Fruit fly (Drosophila melanogaster): ENCODE measurements around the gene tara.
A peak's percentile ranks its signal among the peaks of the same experiment; 100 is the strongest.

The tara gene

dm6 chr3R:16281033-16281680 lies 55.7 kb downstream of the tara start (continued):
- TF ChIP-seq crol (GFP tag; IDR thresholded peaks at IDR 0.05) = no peak
- no peak for TF ChIP-seq CG11085 (GFP tag; IDR thresholded peaks at IDR 0.05)
- no peak for TF ChIP-seq Mes4 (GFP tag; optimal IDR thresholded peaks at IDR 0.05)
- no peak for TF ChIP-seq slbo (GFP tag; IDR thresholded peaks at IDR 0.05)
- TF ChIP-seq NC2β (GFP tag; optimal IDR thresholded peaks at IDR 0.05) = no peak
- no peak for TF ChIP-seq Stat92E (GFP tag; optimal IDR thresholded peaks at IDR 0.05)
- no peak for TF ChIP-seq CG17802 (tag; optimal IDR thresholded peaks at IDR 0.05)
- TF ChIP-seq HmgZ (tag; optimal IDR thresholded peaks at IDR 0.05) = no peak
- TF ChIP-seq CG32772 (GFP tag; IDR thresholded peaks at IDR 0.05) = peak; percentile 42; the same call in 1 of the 2 replicates
- TF ChIP-seq CG11504 (tag; optimal IDR thresholded peaks at IDR 0.05) = no peak
- TF ChIP-seq stwl (tag; optimal IDR thresholded peaks at IDR 0.05) = no peak
- TF ChIP-seq psq (GFP tag; optimal IDR thresholded peaks at IDR 0.05) = peak; percentile 59
- peak in 1 of 2 experiments; percentile 58 for TF ChIP-seq eve (GFP tag; optimal IDR thresholded peaks at IDR 0.05)
- no peak for TF ChIP-seq dm (GFP tag; optimal IDR thresholded peaks at IDR 0.05)
- no peak for TF ChIP-seq aop (GFP tag; IDR thresholded peaks at IDR 0.05)
- TF ChIP-seq z (GFP tag; IDR thresholded peaks at IDR 0.05) = peak; percentile 40; the same call in 1 of the 3 replicates
- TF ChIP-seq Oli (tag; optimal IDR thresholded peaks at IDR 0.05) = no peak
- peak; percentile 19; the same call in 1 of the 2 replicates for TF ChIP-seq CG17328 (GFP tag; IDR thresholded peaks at IDR 0.05)
- TF ChIP-seq Ada2b (GFP tag; IDR thresholded peaks at IDR 0.05) = no peak
- no peak for TF ChIP-seq dpn (GFP tag; optimal IDR thresholded peaks at IDR 0.05)
- no peak for TF ChIP-seq CG4617 (GFP tag; optimal IDR thresholded peaks at IDR 0.05; ENCODE audit: borderline replicate concordance)
- TF ChIP-seq CG7556 (GFP tag; optimal IDR thresholded peaks at IDR 0.05) = no peak
- TF ChIP-seq pros (GFP tag; optimal IDR thresholded peaks at IDR 0.05) = no peak
- no peak for TF ChIP-seq CG12744 (GFP tag; optimal IDR thresholded peaks at IDR 0.05)
- no peak for TF ChIP-seq fd102C (GFP tag; optimal IDR thresholded peaks at IDR 0.05)
- no peak for TF ChIP-seq CG13775 (GFP tag; optimal IDR thresholded peaks at IDR 0.05)
- no peak for TF ChIP-seq ash1 (GFP tag; optimal IDR thresholded peaks at IDR 0.05)
- no peak for TF ChIP-seq Bteb2 (GFP tag; optimal IDR thresholded peaks at IDR 0.05)
- TF ChIP-seq CG7357 (GFP tag; IDR thresholded peaks at IDR 0.05) = no peak
- no peak for TF ChIP-seq pho (GFP tag; optimal IDR thresholded peaks at IDR 0.05)
- no peak for TF ChIP-seq gt (GFP tag; IDR thresholded peaks at IDR 0.05)
- TF ChIP-seq sqz (GFP tag; optimal IDR thresholded peaks at IDR 0.05) = peak; percentile 45
- TF ChIP-seq CG11456 (GFP tag; IDR thresholded peaks at IDR 0.05) = no peak

dm6 chr3R:16282080-16282690 lies 56.7 kb downstream of the tara start:
- peak; percentile 98 for TF ChIP-seq CG6654 (GFP tag; optimal IDR thresholded peaks at IDR 0.05)
- TF ChIP-seq Opbp (GFP tag; IDR thresholded peaks at IDR 0.05; ENCODE audit: partially characterized antibody) = 0 out of 3 replicates have a peak, but pooled peaks have one; percentile 54
- TF ChIP-seq tin (GFP tag; optimal IDR thresholded peaks at IDR 0.05) = no peak
- TF ChIP-seq z (GFP tag; IDR thresholded peaks at IDR 0.05) = peak; percentile 66; the same call in 2 of the 3 replicates
- TF ChIP-seq sens (GFP tag) = peak; percentile 58
- TF ChIP-seq dmrt11E (tag; optimal IDR thresholded peaks at IDR 0.05) = peak; percentile 4
- no peak for TF ChIP-seq HHEX (GFP tag; optimal IDR thresholded peaks at IDR 0.05)
- TF ChIP-seq bsh (GFP tag; optimal IDR thresholded peaks at IDR 0.05) = peak in 1 of 2 experiments; percentile 12
- no peak for TF ChIP-seq D (optimal IDR thresholded peaks at IDR 0.05)
- TF ChIP-seq D (GFP tag; optimal IDR thresholded peaks at IDR 0.05) = peak; percentile 38
- peak; percentile 43 for TF ChIP-seq pfk (GFP tag; optimal IDR thresholded peaks at IDR 0.05)
- TF ChIP-seq CG17385 (GFP tag; optimal IDR thresholded peaks at IDR 0.05) = peak; percentile 81
- 0 out of 3 replicates have a peak, but pooled peaks have one; percentile 14 for TF ChIP-seq CG17361 (GFP tag; IDR thresholded peaks at IDR 0.05)
- TF ChIP-seq da (GFP tag; optimal IDR thresholded peaks at IDR 0.05) = peak; percentile 52
- no peak for TF ChIP-seq vvl (GFP tag; IDR thresholded peaks at IDR 0.05)
- no peak for TF ChIP-seq B-H2 (GFP tag; optimal IDR thresholded peaks at IDR 0.05)
- TF ChIP-seq CG32772 (GFP tag; IDR thresholded peaks at IDR 0.05) = peak; percentile 28; the same call in 1 of the 2 replicates
- TF ChIP-seq sr (GFP tag; IDR thresholded peaks at IDR 0.05) = peak; percentile 28; the same call in 1 of the 3 replicates
- TF ChIP-seq gt (GFP tag; IDR thresholded peaks at IDR 0.05) = no peak
- TF ChIP-seq CG17186 (GFP tag; optimal IDR thresholded peaks at IDR 0.05) = no peak
